Fruit fly (Drosophila melanogaster) S2 (cell line): ENCODE measurements around the gene CG42307.

Source experiments
- CG8478 ChIP-seq: fragments of >200 bp; optimal IDR thresholded peaks from 2 replicates; lab custom pipeline; 2018
- CTCF ChIP-seq, 2 experiments: fragments of >200 bp; optimal IDR thresholded peaks; 2 replicates each; lab custom pipeline; 2018

CG42307 gene

DNA sequence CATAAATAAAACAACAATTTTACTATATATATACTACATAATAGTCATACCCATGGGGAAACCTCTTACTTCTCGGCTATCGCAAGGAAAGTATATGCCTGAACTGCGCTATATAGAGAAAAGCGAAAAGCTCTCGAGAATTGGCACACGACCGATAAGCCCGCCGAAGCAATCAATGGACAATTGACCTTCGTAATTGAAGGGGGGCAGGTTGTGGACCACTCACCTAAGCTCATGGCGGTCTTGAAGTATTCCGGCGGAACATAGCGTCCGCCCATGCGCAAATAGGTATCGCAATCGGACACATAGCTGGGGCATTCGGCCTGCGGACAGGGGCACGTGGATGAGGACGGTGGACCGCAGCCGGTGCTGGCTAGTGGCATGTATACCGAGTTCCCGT lies 51.5 kb downstream of the CG42307 start:
- TF ChIP-seq CTCF (optimal IDR thresholded peaks at IDR 0.05; lab: Kevin White, UChicago), result no peak
- no peak for TF ChIP-seq CG8478

DNA sequence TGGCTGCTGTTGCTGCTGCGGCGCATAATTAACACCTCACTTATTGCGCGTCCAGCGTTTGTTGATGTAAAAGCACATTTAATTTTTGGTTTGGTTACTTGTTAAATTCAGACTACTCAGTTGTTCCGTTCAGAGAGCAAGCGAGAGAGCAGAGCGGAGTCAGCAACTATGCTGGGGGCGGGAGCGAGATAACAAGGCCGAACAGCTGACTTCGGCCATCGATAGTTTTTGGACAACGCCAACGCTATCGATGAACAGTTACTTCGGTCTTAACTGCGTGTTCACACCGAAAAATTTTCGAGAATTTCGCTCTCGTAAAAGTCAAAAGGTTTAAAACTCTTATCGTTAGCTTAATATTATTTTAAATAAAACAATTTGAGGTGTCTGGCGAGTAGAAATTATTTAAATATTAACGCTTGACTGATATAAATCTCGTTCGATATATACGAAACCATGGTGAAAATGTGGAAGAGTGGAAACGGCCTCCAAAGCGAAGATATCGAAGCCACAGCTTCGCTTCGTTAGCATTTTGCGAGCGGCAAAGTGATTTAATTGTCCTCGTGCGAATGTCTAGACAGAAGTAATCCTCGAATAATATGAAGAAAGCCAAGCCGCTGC lies 52.5 kb downstream of the CG42307 start, which contains the start of the genes SMSr and smid:
Gene SMSr, minus strand, starts transcription at position 116 of the 618 bp plus-strand sequence.
Gene smid, plus strand, starts transcription at position 256 of the 618 bp plus-strand sequence.
- no peak for TF ChIP-seq CG8478
- no peak for TF ChIP-seq CTCF (optimal IDR thresholded peaks at IDR 0.05; lab: Kevin White, UChicago)
